Worm (Caenorhabditis elegans) whole organism, early embryonic: ENCODE results near the gene ZK892.5.

Experiments used
- ama-1 ChIP-seq: fragments of 150-350 bp; optimal IDR thresholded peaks from 2 replicates; lab custom pipeline; 2014
- ceh-36 ChIP-seq: sonication (generic microtip); optimal IDR thresholded peaks from 2 replicates; lab custom pipeline; 2016; ENCODE audit warnings: missing genetic modification characterization, inconsistent platforms, missing compliant biosample characterization

- no peak for TF ChIP-seq ceh-36 (tag; lab: Kevin White, UChicago)
- TF ChIP-seq ama-1 (lab: Kevin White, UChicago), result no peak
Observed at ce11 chrII:9967999-9968706, 39.9 kb upstream of the ZK892.5 start, which contains the start of the genes R53.4 and psf-1.
